Worm (Caenorhabditis elegans) whole organism, L4 larva: Measurements from ENCODE around the gene ceh-74.

ENCODE experiments used
- aha-1 ChIP-seq: fragments of 150-350 bp; peaks from one replicate; lab custom pipeline; 2014; ENCODE audit warnings: missing biosample characterization, missing genetic modification characterization
- ama-1 ChIP-seq: fragments of 150-350 bp; optimal IDR thresholded peaks from 2 replicates; lab custom pipeline; 2014; ENCODE audit warnings: inconsistent platforms, mixed read lengths
- egl-43 ChIP-seq: fragments of 200-800 bp; sonication (Bioruptor generic); IDR thresholded peaks from 2 replicates; pipeline ENCODE4 v1.3.6; 2022; ENCODE audit warnings: missing genetic modification reagents, missing genetic modification characterization, missing compliant biosample characterization
- fos-1 ChIP-seq: fragments of 150-350 bp; optimal IDR thresholded peaks from 2 replicates; lab custom pipeline; 2014; ENCODE audit warnings: missing biosample characterization, missing genetic modification characterization
- nhr-76 ChIP-seq: fragments of 150-350 bp; optimal IDR thresholded peaks from 2 replicates; lab custom pipeline; 2014; ENCODE audit warnings: missing biosample characterization, missing genetic modification characterization
- pha-4 ChIP-seq, 2 experiments: fragments of 150-350 bp in 1 of 2; fragments of 200-800 bp in 1 of 2; sonication (Bioruptor generic) in 1 of 2; IDR thresholded peaks in 1 of 2; optimal IDR thresholded peaks in 1 of 2; 2 replicates each; pipeline versions ENCODE4 v1.3.6 to Lab custom; 2014 to 2022; ENCODE audit warnings: missing genetic modification characterization in 2 of 2, missing genetic modification reagents in 2 of 2, missing biosample characterization in 1 of 2, missing compliant biosample characterization in 1 of 2
- skn-1 ChIP-seq: fragments of 150-350 bp; optimal IDR thresholded peaks from 2 replicates; lab custom pipeline; 2014; ENCODE audit warnings: missing biosample characterization, missing genetic modification characterization
- snpc-4 ChIP-seq: fragments of 150-350 bp; optimal IDR thresholded peaks from 2 replicates; lab custom pipeline; 2014; ENCODE audit warnings: missing biosample characterization, missing genetic modification characterization
- tag-97 ChIP-seq: fragments of 200-800 bp; sonication (Bioruptor generic); IDR thresholded peaks from 2 replicates; pipeline ENCODE4 v1.3.6; 2022; ENCODE audit warnings: missing genetic modification characterization, missing compliant biosample characterization

DNA sequence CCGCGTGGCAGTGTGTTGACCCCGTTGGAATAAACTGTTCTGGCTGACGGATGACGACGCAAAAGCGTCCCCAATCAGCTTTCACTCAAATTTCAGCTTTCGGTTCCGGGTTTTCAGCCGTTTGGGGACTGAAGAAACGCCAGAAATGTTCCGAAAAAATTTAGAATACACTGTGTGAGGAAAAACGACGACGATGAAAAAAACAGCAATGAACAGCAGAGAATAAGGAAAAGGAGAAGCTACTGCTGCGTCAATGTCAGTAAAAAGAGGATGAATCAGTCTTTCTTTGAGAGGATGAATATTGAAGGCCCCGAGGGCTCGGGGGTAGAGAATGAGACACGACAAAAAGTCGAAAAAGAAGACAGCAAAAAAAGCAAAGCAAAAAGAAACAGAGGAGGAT lies 49.0 kb upstream of the ceh-74 start:
- TF ChIP-seq pha-4 (GFP tag; IDR thresholded peaks at IDR 0.05; lab: Robert Waterston, UW) (no peak), pha-4 (tag; optimal IDR thresholded peaks at IDR 0.05; lab: Kevin White, UChicago) (no peak), ama-1 (lab: Kevin White, UChicago) (no peak), tag-97 (no peak), nhr-76 (tag; lab: Kevin White, UChicago) (no peak), egl-43 (GFP tag; lab: Robert Waterston, UW) (no peak), aha-1 (tag; lab: Kevin White, UChicago) (peak; percentile 97), fos-1 (tag; lab: Kevin White, UChicago) (no peak), snpc-4 (no peak), skn-1 (tag; lab: Kevin White, UChicago) (no peak)
